Fruit fly (Drosophila melanogaster) whole organism: Measurements from ENCODE around the gene CG12502.

Experiments used
- CG8478 ChIP-seq: fragments of >200 bp; optimal IDR thresholded peaks from 2 replicates; lab custom pipeline; 2018; ENCODE audit warnings: inconsistent platforms
- EcR ChIP-seq, 2 experiments: fragments of >200 bp; optimal IDR thresholded peaks; 2 replicates each; lab custom pipeline; 2017; ENCODE audit warnings: missing biosample characterization in 2 of 2, missing genetic modification characterization in 2 of 2, missing genetic modification reagents in 2 of 2

- no peak for TF ChIP-seq EcR (GFP tag; optimal IDR thresholded peaks at IDR 0.05; lab: Kevin White, UChicago)
- no peak for TF ChIP-seq CG8478 (lab: Kevin White, UChicago)
Observed at dm6 chr3L:876656-877055, 11.5 kb downstream of the CG12502 start.
